Fruit fly (Drosophila melanogaster) whole organism, wandering third instar larva: Measurements from ENCODE around the gene Gba1b.

ENCODE experiments used
- Abd-B ChIP-seq: fragments of >200 bp; optimal IDR thresholded peaks from 2 replicates; lab custom pipeline; 2017; ENCODE audit warnings: missing biosample characterization, missing genetic modification characterization
- Dfd ChIP-seq: fragments of >200 bp; optimal IDR thresholded peaks from 2 replicates; lab custom pipeline; 2017; ENCODE audit warnings: missing biosample characterization, missing genetic modification characterization
- Mio ChIP-seq: sonication (Bioruptor generic); optimal IDR thresholded peaks from 2 replicates; lab custom pipeline; 2016; ENCODE audit warnings: missing biosample characterization, missing genetic modification characterization
- pan ChIP-seq: fragments of >200 bp; optimal IDR thresholded peaks from 2 replicates; lab custom pipeline; 2017
- sage ChIP-seq: fragments of 200-800 bp; sonication (Bioruptor generic); optimal IDR thresholded peaks from 2 replicates; lab custom pipeline; 2016; ENCODE audit warnings: missing biosample characterization, mild to moderate bottlenecking, missing genetic modification characterization

dm6 chr3R:23683757-23684156 is 20.8 kb upstream of the Gba1b start, which contains the start of gene CG18754:
- no peak for TF ChIP-seq sage (GFP tag; lab: Kevin White, UChicago)
- TF ChIP-seq Abd-B (GFP tag; lab: Kevin White, UChicago): no peak
- no peak for TF ChIP-seq pan (lab: Kevin White, UChicago)
- TF ChIP-seq Dfd (GFP tag; lab: Kevin White, UChicago): no peak
- TF ChIP-seq Mio: no peak
